Worm (Caenorhabditis elegans) whole organism, L1 larva: ENCODE results near the gene F18G5.6.

Source experiments
- C04F5.9 ChIP-seq: sonication (generic microtip); optimal IDR thresholded peaks from 2 replicates; lab custom pipeline; 2016; ENCODE audit warnings: missing genetic modification characterization, missing compliant biosample characterization
- C16A3.4 ChIP-seq: fragments of 150-350 bp; optimal IDR thresholded peaks from 2 replicates; lab custom pipeline; 2014; ENCODE audit warnings: missing biosample characterization, missing genetic modification characterization
- C34B4.2 ChIP-seq: sonication (generic microtip); optimal IDR thresholded peaks from 2 replicates; lab custom pipeline; 2017; ENCODE audit warnings: mild to moderate bottlenecking, missing genetic modification characterization, missing compliant biosample characterization
- F16B12.6 ChIP-seq: fragments of 150-350 bp; optimal IDR thresholded peaks from 2 replicates; lab custom pipeline; 2014; ENCODE audit warnings: missing biosample characterization, missing genetic modification characterization
- alr-1 ChIP-seq: fragments of 200-800 bp; sonication (Bioruptor generic); optimal IDR thresholded peaks from 2 replicates; lab custom pipeline; 2018; ENCODE audit warnings: borderline replicate concordance, mild to moderate bottlenecking, missing genetic modification characterization, missing compliant biosample characterization
- ama-1 ChIP-seq: fragments of 150-350 bp; optimal IDR thresholded peaks from 2 replicates; lab custom pipeline; 2014
- ceh-8 ChIP-seq: fragments of 200-800 bp; sonication (Bioruptor generic); optimal IDR thresholded peaks from 2 replicates; lab custom pipeline; 2018; ENCODE audit warnings: mild to moderate bottlenecking, missing genetic modification characterization, moderate library complexity, missing compliant biosample characterization
- ces-1 ChIP-seq: fragments of 150-350 bp; optimal IDR thresholded peaks from 2 replicates; lab custom pipeline; 2014; ENCODE audit warnings: missing biosample characterization, missing genetic modification reagents, missing genetic modification characterization
- dsc-1 ChIP-seq: sonication (generic microtip); optimal IDR thresholded peaks from 2 replicates; lab custom pipeline; 2016; ENCODE audit warnings: mild to moderate bottlenecking, missing genetic modification characterization, missing compliant biosample characterization
- efl-1 ChIP-seq, 4 experiments: fragments of 150-350 bp; optimal IDR thresholded peaks in 3 of 4; peaks in 1 of 4; 1 replicate in 1 of 4; 2 replicates in 3 of 4; lab custom pipeline; 2014; ENCODE audit warnings: missing biosample characterization in 2 of 4, missing genetic modification characterization in 2 of 4, missing genetic modification reagents in 2 of 4
- egl-13 ChIP-seq: sonication (generic microtip); optimal IDR thresholded peaks from 2 replicates; lab custom pipeline; 2016; ENCODE audit warnings: missing genotype, missing genetic modification reagents, missing genetic modification characterization, missing compliant biosample characterization
- egl-27 ChIP-seq, 2 experiments: fragments of 150-350 bp in 1 of 2; sonication (generic microtip); optimal IDR thresholded peaks; 3 replicates each; lab custom pipeline; 2017 to 2018; ENCODE audit warnings: missing biosample characterization in 2 of 2, missing genetic modification characterization in 2 of 2, missing genetic modification reagents in 2 of 2
- elt-3 ChIP-seq, 6 experiments: fragments of 150-350 bp in 1 of 6; sonication (generic microtip); optimal IDR thresholded peaks; 2 replicates each; lab custom pipeline; 2017 to 2018; ENCODE audit warnings: missing biosample characterization in 6 of 6, missing genetic modification characterization in 6 of 6, inconsistent platforms in 1 of 6
- fkh-8 ChIP-seq: sonication (generic microtip); optimal IDR thresholded peaks from 2 replicates; lab custom pipeline; 2016; ENCODE audit warnings: mild to moderate bottlenecking, missing genetic modification characterization, missing compliant biosample characterization
- grh-1 ChIP-seq: fragments of 200-800 bp; sonication (Bioruptor generic); IDR thresholded peaks from 2 replicates; pipeline ENCODE4 v1.3.6; 2022; ENCODE audit warnings: missing genetic modification reagents, missing genetic modification characterization, missing compliant biosample characterization
- hlh-17 ChIP-seq: fragments of 200-800 bp; sonication (Bioruptor generic); optimal IDR thresholded peaks from 2 replicates; lab custom pipeline; 2018; ENCODE audit warnings: missing genetic modification characterization, mild to moderate bottlenecking, missing compliant biosample characterization, moderate library complexity, borderline replicate concordance
- hlh-4 ChIP-seq: sonication (generic microtip); optimal IDR thresholded peaks from 2 replicates; lab custom pipeline; 2016; ENCODE audit warnings: mild to moderate bottlenecking, missing genetic modification characterization, missing compliant biosample characterization
- jun-1 ChIP-seq: fragments of 150-350 bp; optimal IDR thresholded peaks from 2 replicates; lab custom pipeline; 2014; ENCODE audit warnings: missing biosample characterization, missing genetic modification reagents, missing genetic modification characterization
- lin-14 ChIP-seq: fragments of 200-800 bp; sonication (Bioruptor generic); optimal IDR thresholded peaks from 2 replicates; lab custom pipeline; 2018; ENCODE audit warnings: mild to moderate bottlenecking, missing genetic modification characterization, moderate library complexity, missing compliant biosample characterization
- lin-35 ChIP-seq, 2 experiments: fragments of 150-350 bp; optimal IDR thresholded peaks; 2 replicates each; lab custom pipeline; 2014; ENCODE audit warnings: missing biosample characterization in 2 of 2, missing genetic modification characterization in 2 of 2, missing genetic modification reagents in 2 of 2
- lir-3 ChIP-seq: sonication (generic microtip); optimal IDR thresholded peaks from 2 replicates; lab custom pipeline; 2016; ENCODE audit warnings: mild to moderate bottlenecking, missing genetic modification characterization, moderate library complexity, missing compliant biosample characterization; ENCODE audit not compliant: poor library complexity
- lsy-2 ChIP-seq, 2 experiments: fragments of 150-350 bp; optimal IDR thresholded peaks; 2 replicates each; lab custom pipeline; 2014; ENCODE audit warnings: missing biosample characterization in 2 of 2, missing genetic modification characterization in 2 of 2
- mab-9 ChIP-seq: fragments of 200-800 bp; sonication (Bioruptor generic); IDR thresholded peaks from 2 replicates; pipeline ENCODE4 v1.3.6; 2022; ENCODE audit warnings: missing genetic modification reagents, missing genetic modification characterization, missing compliant biosample characterization
- mef-2 ChIP-seq: fragments of 150-350 bp; optimal IDR thresholded peaks from 2 replicates; lab custom pipeline; 2014; ENCODE audit warnings: missing biosample characterization, missing genetic modification characterization
- nhr-11 ChIP-seq: fragments of 150-350 bp; optimal IDR thresholded peaks from 2 replicates; lab custom pipeline; 2014; ENCODE audit warnings: missing biosample characterization, missing genetic modification characterization
- nhr-12 ChIP-seq: sonication (generic microtip); optimal IDR thresholded peaks from 2 replicates; lab custom pipeline; 2017; ENCODE audit warnings: missing biosample characterization, missing genetic modification characterization
- nhr-20 ChIP-seq: sonication (generic microtip); optimal IDR thresholded peaks from 2 replicates; lab custom pipeline; 2016; ENCODE audit warnings: mild to moderate bottlenecking, missing genetic modification characterization, missing compliant biosample characterization
- nhr-76 ChIP-seq: sonication (generic microtip); optimal IDR thresholded peaks from 2 replicates; lab custom pipeline; 2017; ENCODE audit warnings: missing biosample characterization, missing genetic modification characterization
- nhr-77 ChIP-seq: fragments of 150-350 bp; optimal IDR thresholded peaks from 2 replicates; lab custom pipeline; 2014; ENCODE audit warnings: missing biosample characterization, missing genetic modification characterization
- nhr-90 ChIP-seq: sonication (generic microtip); optimal IDR thresholded peaks from 2 replicates; lab custom pipeline; 2016; ENCODE audit warnings: mild to moderate bottlenecking, missing genetic modification characterization, missing compliant biosample characterization; ENCODE audit not compliant: poor library complexity
- pax-3 ChIP-seq: fragments of 200-800 bp; sonication (Bioruptor generic); optimal IDR thresholded peaks from 2 replicates; lab custom pipeline; 2018; ENCODE audit warnings: mild to moderate bottlenecking, missing genetic modification characterization, moderate library complexity, missing compliant biosample characterization
- pqm-1 ChIP-seq: sonication (generic microtip); optimal IDR thresholded peaks from 3 replicates; lab custom pipeline; 2017; ENCODE audit warnings: missing biosample characterization, missing genetic modification characterization
- rnt-1 ChIP-seq: sonication (generic microtip); optimal IDR thresholded peaks from 2 replicates; lab custom pipeline; 2016; ENCODE audit warnings: mild to moderate bottlenecking, missing genetic modification characterization, moderate library complexity, missing compliant biosample characterization
- skn-1 ChIP-seq: fragments of 150-350 bp; optimal IDR thresholded peaks from 2 replicates; lab custom pipeline; 2014; ENCODE audit warnings: missing biosample characterization, missing genetic modification characterization
- snu-23 ChIP-seq: sonication (generic microtip); optimal IDR thresholded peaks from 2 replicates; lab custom pipeline; 2016; ENCODE audit warnings: missing genetic modification characterization, missing compliant biosample characterization
- sptf-1 ChIP-seq: fragments of 150-350 bp; optimal IDR thresholded peaks from 2 replicates; lab custom pipeline; 2014; ENCODE audit warnings: missing biosample characterization, missing genetic modification characterization
- swsn-7 ChIP-seq: sonication (generic microtip); optimal IDR thresholded peaks from 2 replicates; lab custom pipeline; 2016; ENCODE audit warnings: missing genetic modification characterization, missing compliant biosample characterization
- tbx-2 ChIP-seq: sonication (generic microtip); optimal IDR thresholded peaks from 2 replicates; lab custom pipeline; 2016; ENCODE audit warnings: missing genetic modification characterization, missing compliant biosample characterization
- tlp-1 ChIP-seq: fragments of 150-350 bp; optimal IDR thresholded peaks from 2 replicates; lab custom pipeline; 2014; ENCODE audit warnings: missing biosample characterization, missing genetic modification characterization
- unc-30 ChIP-seq: sonication (generic microtip); optimal IDR thresholded peaks from 2 replicates; lab custom pipeline; 2017; ENCODE audit warnings: missing biosample characterization, missing genetic modification characterization
- ztf-11 ChIP-seq, 2 experiments: sonication (generic microtip); optimal IDR thresholded peaks; 2 replicates each; lab custom pipeline; 2016 to 2017; ENCODE audit warnings: missing genetic modification characterization in 2 of 2, missing biosample characterization in 1 of 2, missing compliant biosample characterization in 1 of 2

The F18G5.6 gene

ce11 chrX:9264231-9264630 is at the start of gene F18G5.6:
TSS of gene F18G5.6 (minus strand) at chrX:9264331.
- no peak for TF ChIP-seq mab-9
- TF ChIP-seq alr-1 (tag; lab: Kevin White, UChicago): no peak
- TF ChIP-seq snu-23: no peak
- no peak for TF ChIP-seq mef-2
- no peak for TF ChIP-seq ama-1 (lab: Kevin White, UChicago)
- TF ChIP-seq C34B4.2: no peak
- no peak for TF ChIP-seq lin-35 (GFP tag; optimal IDR thresholded peaks at IDR 0.05; lab: Kevin White, UChicago)
- TF ChIP-seq F16B12.6 (tag; lab: Kevin White, UChicago): no peak
- no peak for TF ChIP-seq pqm-1 (tag; lab: Kevin White, UChicago)
- TF ChIP-seq egl-13: no peak
- no peak for TF ChIP-seq swsn-7 (tag; lab: Kevin White, UChicago)
- TF ChIP-seq nhr-77 (tag; lab: Kevin White, UChicago): no peak
- no peak for TF ChIP-seq efl-1 (optimal IDR thresholded peaks at IDR 0.05; lab: Kevin White, UChicago)
- TF ChIP-seq efl-1 (GFP tag; optimal IDR thresholded peaks at IDR 0.05 in 1 of 2; lab: Kevin White, UChicago): no peak
- no peak for TF ChIP-seq lsy-2 (tag; optimal IDR thresholded peaks at IDR 0.05; lab: Kevin White, UChicago)
- TF ChIP-seq unc-30 (tag; lab: Kevin White, UChicago): no peak

DNA sequence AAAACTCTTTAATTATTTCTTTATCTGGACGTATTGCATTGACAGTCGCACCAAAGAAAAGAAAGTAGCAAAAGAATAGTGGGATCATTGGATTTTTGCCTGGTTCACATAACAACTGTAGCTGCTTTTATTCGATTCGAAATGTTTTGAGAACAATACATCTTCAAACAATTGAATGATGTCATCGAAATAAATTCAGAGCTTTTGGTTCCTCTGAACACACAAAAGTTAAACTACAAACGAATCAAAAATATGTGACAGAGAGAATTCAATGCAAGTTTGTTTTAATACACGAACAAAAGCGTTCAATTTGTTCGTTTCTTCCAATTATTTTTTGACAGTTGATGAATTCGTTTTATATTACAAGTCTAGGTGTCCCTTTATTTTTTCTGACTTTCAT is 47.1 kb upstream of the F18G5.6 start, which contains the start of gene H29C22.1:
H29C22.1 (minus strand) TSS at position 101 of the 400 bp plus-strand sequence.
- TF ChIP-seq nhr-90 (no peak), pqm-1 (tag; lab: Kevin White, UChicago) (no peak), nhr-76 (tag; lab: Kevin White, UChicago) (no peak), swsn-7 (tag; lab: Kevin White, UChicago) (no peak), ceh-8 (GFP tag; lab: Kevin White, UChicago) (no peak), grh-1 (GFP tag; lab: Robert Waterston, UW) (no peak), ama-1 (lab: Kevin White, UChicago) (no peak), tbx-2 (tag; lab: Kevin White, UChicago) (no peak), nhr-12 (tag; lab: Kevin White, UChicago) (no peak), efl-1 (optimal IDR thresholded peaks at IDR 0.05; lab: Kevin White, UChicago) (no peak), efl-1 (GFP tag; optimal IDR thresholded peaks at IDR 0.05 in 1 of 2; lab: Kevin White, UChicago) (no peak)

ce11 chrX:9303422-9303821 is 39.3 kb upstream of the F18G5.6 start, which contains the start of gene tmc-2:
TSS of gene tmc-2 (plus strand) at chrX:9303722.
- TF ChIP-seq egl-27 (tag; optimal IDR thresholded peaks at IDR 0.05; lab: Kevin White, UChicago) (no peak), efl-1 (optimal IDR thresholded peaks at IDR 0.05; lab: Kevin White, UChicago) (no peak), efl-1 (GFP tag; optimal IDR thresholded peaks at IDR 0.05 in 1 of 2; lab: Kevin White, UChicago) (peak in 1 of 2 experiments; percentile 46)

DNA sequence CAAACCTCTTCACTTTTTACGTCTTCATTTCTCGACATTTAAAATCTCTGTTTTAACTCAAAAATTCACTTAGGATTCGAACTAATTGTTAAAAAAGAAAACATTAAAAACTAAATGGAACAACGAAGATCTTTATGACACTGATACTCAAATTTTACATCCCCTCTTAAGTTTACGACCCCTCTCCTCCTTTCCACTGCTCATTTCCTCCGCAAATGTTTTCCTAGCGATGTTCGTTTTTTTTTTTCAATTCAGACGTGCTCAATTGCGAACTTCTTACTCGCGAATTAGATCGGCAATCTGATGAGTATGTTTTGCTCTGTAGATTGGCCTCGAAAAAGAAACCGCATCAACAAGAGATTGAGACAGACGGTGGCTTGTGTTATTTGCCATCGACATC is 38.6 kb upstream of the F18G5.6 start:
- TF ChIP-seq nhr-76 (tag; lab: Kevin White, UChicago): no peak
- no peak for TF ChIP-seq pax-3
- TF ChIP-seq tlp-1 (tag; lab: Kevin White, UChicago): no peak
- no peak for TF ChIP-seq fkh-8
- no peak for TF ChIP-seq sptf-1 (tag; lab: Kevin White, UChicago)

DNA sequence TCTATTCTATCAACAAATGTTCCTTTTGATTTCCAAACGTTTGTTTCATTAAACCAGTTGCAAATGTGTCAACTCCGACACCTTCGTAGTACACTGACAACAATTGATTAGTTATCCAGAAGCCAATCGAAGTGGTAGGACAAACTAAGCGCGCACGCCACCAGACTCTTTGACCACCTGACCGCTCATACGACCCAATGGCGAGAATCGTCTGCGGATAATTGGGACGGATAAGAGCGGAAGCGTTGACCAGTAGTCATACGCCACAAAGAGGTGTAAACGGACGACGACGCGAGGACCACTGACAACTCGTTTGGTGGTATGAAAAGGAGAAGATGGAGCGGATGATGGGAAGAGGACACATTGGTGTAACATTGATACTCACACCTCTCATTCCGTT is 36.2 kb upstream of the F18G5.6 start:
- TF ChIP-seq hlh-4 (tag; lab: Kevin White, UChicago) (no peak), C04F5.9 (tag; lab: Kevin White, UChicago) (no peak), ces-1 (GFP tag; lab: Kevin White, UChicago) (no peak), elt-3 (tag; optimal IDR thresholded peaks at IDR 0.05; lab: Kevin White, UChicago) (no peak), rnt-1 (tag; lab: Kevin White, UChicago) (no peak), lir-3 (no peak), C16A3.4 (tag; lab: Kevin White, UChicago) (no peak), jun-1 (tag; lab: Kevin White, UChicago) (no peak), snu-23 (no peak), lin-14 (no peak), nhr-11 (tag; lab: Kevin White, UChicago) (no peak), alr-1 (tag; lab: Kevin White, UChicago) (no peak), ztf-11 (tag; optimal IDR thresholded peaks at IDR 0.05; lab: Kevin White, UChicago) (no peak), skn-1 (tag; lab: Kevin White, UChicago) (no peak), hlh-17 (GFP tag; lab: Kevin White, UChicago) (no peak), nhr-20 (tag; lab: Kevin White, UChicago) (no peak), dsc-1 (tag; lab: Kevin White, UChicago) (no peak)
